Fruit fly (Drosophila melanogaster): ENCODE data around the gene CG6985.
A peak's percentile ranks its signal among the peaks of the same experiment; 100 is the strongest.

- TF ChIP-seq Mnt (GFP tag; optimal IDR thresholded peaks at IDR 0.05): no peak
- TF ChIP-seq pad (GFP tag; optimal IDR thresholded peaks at IDR 0.05): no peak
- no peak for TF ChIP-seq Hr96 (GFP tag; optimal IDR thresholded peaks at IDR 0.05)
- no peak for TF ChIP-seq CG11617 (GFP tag; optimal IDR thresholded peaks at IDR 0.05)
- TF ChIP-seq CG12768 (GFP tag; optimal IDR thresholded peaks at IDR 0.05): no peak
- TF ChIP-seq CG33017 (tag; optimal IDR thresholded peaks at IDR 0.05): no peak
- peak; percentile 83 for TF ChIP-seq kay (GFP tag; ENCODE audit: borderline replicate concordance)
- TF ChIP-seq bab1 (GFP tag; optimal IDR thresholded peaks at IDR 0.05): no peak
- TF ChIP-seq Crg-1 (GFP tag; optimal IDR thresholded peaks at IDR 0.05): no peak
- no peak for TF ChIP-seq tj (GFP tag; optimal IDR thresholded peaks at IDR 0.05)
Measured at dm6 chr3R:22768633-22769032, 27.7 kb downstream of the CG6985 start, which contains the start of gene CG43091.

Measured in whole organism, adult.